Worm (Caenorhabditis elegans): ENCODE results near the gene Y62E10A.3.

Gene Y62E10A.3

ce11 chrIV:13322429-13322828 is 37.6 kb downstream of the Y62E10A.3 start (continued):
- TF ChIP-seq jun-1 (tag; optimal IDR thresholded peaks at IDR 0.05) = peak; percentile 55
- TF ChIP-seq elt-3 (tag; optimal IDR thresholded peaks at IDR 0.05) = peak in 4 of 6 experiments; percentile 49 to 84 (median 70)
- TF ChIP-seq mef-2 (tag; optimal IDR thresholded peaks at IDR 0.05) = no peak
- peak; percentile 35 to 48 (median 37) for TF ChIP-seq dpl-1 (GFP tag; optimal IDR thresholded peaks at IDR 0.05)

DNA sequence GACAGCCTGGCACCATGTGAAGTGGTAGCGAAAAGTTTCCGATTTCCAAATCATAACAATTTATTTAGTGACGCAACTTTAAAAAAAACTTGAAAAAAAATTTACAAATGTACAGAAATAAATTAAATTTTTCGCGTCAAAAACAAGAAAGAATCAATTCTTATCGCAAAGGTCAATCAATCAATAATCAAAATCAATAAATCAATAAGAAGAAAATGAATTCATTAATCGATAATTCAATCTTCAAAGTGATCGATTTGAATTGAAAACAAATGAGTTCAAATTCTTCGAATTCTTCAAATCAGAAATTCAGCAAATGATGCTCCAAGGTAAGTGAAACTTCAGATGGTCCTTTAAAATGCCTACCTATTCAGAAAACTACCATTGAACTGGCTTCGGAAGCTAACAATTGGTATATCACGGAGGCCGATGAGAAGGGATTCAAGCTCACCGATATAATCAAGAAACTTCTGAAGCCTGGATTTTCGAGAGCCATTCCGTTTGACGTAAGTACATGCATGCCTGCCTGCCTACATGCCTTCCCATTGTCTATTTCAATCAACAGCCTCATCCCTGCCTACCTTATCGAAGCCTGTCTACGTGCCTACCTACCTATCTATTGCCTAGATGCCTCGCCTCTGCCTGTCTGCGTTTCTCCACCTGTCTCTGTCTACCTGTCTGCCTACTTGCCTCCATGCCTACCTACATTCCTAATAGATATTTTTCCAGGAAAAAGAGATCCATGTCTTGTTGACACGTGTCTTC is 40.0 kb downstream of the Y62E10A.3 start:
- TF ChIP-seq nhr-11 (tag; optimal IDR thresholded peaks at IDR 0.05) (no peak), hlh-17 (GFP tag; optimal IDR thresholded peaks at IDR 0.05; ENCODE audit: borderline replicate concordance) (no peak), ceh-63 (GFP tag; optimal IDR thresholded peaks at IDR 0.05) (no peak), skn-1 (tag; optimal IDR thresholded peaks at IDR 0.05) (no peak), grh-1 (GFP tag; IDR thresholded peaks at IDR 0.05) (no peak)

- TF ChIP-seq mab-9 (GFP tag; IDR thresholded peaks at IDR 0.05) (no peak), zip-4 (GFP tag; optimal IDR thresholded peaks at IDR 0.05) (no peak), ceh-8 (GFP tag; optimal IDR thresholded peaks at IDR 0.05) (no peak), ceh-63 (GFP tag; optimal IDR thresholded peaks at IDR 0.05) (no peak), fos-1 (tag; optimal IDR thresholded peaks at IDR 0.05) (peak; percentile 20), efl-1 (optimal IDR thresholded peaks at IDR 0.05) (no peak), efl-1 (GFP tag; optimal IDR thresholded peaks at IDR 0.05 in 1 of 2) (peak in 1 of 2 experiments; percentile 87), lin-35 (GFP tag; optimal IDR thresholded peaks at IDR 0.05) (peak in 1 of 2 experiments; percentile 54), tbx-2 (tag; optimal IDR thresholded peaks at IDR 0.05) (peak; percentile 3), mdl-1 (tag; optimal IDR thresholded peaks at IDR 0.05) (peak in 1 of 2 experiments; percentile 12), jun-1 (tag; optimal IDR thresholded peaks at IDR 0.05) (peak; percentile 31), tlp-1 (tag; optimal IDR thresholded peaks at IDR 0.05) (no peak), irx-1 (tag; optimal IDR thresholded peaks at IDR 0.05) (no peak), nhr-11 (tag; optimal IDR thresholded peaks at IDR 0.05) (no peak), elt-2 (tag; optimal IDR thresholded peaks at IDR 0.05) (peak; percentile 94), ces-1 (GFP tag; optimal IDR thresholded peaks at IDR 0.05) (no peak), blmp-1 (tag; optimal IDR thresholded peaks at IDR 0.05) (peak; percentile 36), unc-62 (GFP tag; optimal IDR thresholded peaks at IDR 0.05) (no peak), snpc-4 (tag; optimal IDR thresholded peaks at IDR 0.05) (no peak), pqm-1 (tag; optimal IDR thresholded peaks at IDR 0.05) (no peak), ama-1 (optimal IDR thresholded peaks at IDR 0.05) (no peak), nhr-84 (tag; optimal IDR thresholded peaks at IDR 0.05) (no peak), fkh-8 (tag; optimal IDR thresholded peaks at IDR 0.05) (no peak), elt-3 (tag; optimal IDR thresholded peaks at IDR 0.05) (peak; percentile 25 to 82 (median 39)), nhr-76 (tag; optimal IDR thresholded peaks at IDR 0.05) (no peak), F16B12.6 (tag; optimal IDR thresholded peaks at IDR 0.05) (no peak), aly-2 (tag; optimal IDR thresholded peaks at IDR 0.05) (no peak), Y116A8C.19 (tag; optimal IDR thresholded peaks at IDR 0.05; ENCODE audit: borderline replicate concordance) (no peak), grh-1 (GFP tag; IDR thresholded peaks at IDR 0.05) (0 out of 2 replicates have a peak, but pooled peaks have one; percentile 26), ets-5 (GFP tag; IDR thresholded peaks at IDR 0.05) (no peak), hpl-2 (GFP tag; optimal IDR thresholded peaks at IDR 0.05) (no peak), skn-1 (tag; optimal IDR thresholded peaks at IDR 0.05) (no peak), rnt-1 (tag; optimal IDR thresholded peaks at IDR 0.05) (no peak), nhr-90 (tag; optimal IDR thresholded peaks at IDR 0.05; ENCODE audit: poor library complexity) (peak; percentile 58), nhr-71 (tag; optimal IDR thresholded peaks at IDR 0.05) (peak; percentile 67), nhr-19 (GFP tag; conservative IDR thresholded peaks at IDR 0.05) (peak; percentile 74), lir-3 (tag; optimal IDR thresholded peaks at IDR 0.05; ENCODE audit: poor library complexity) (no peak), swsn-7 (tag; optimal IDR thresholded peaks at IDR 0.05) (no peak), lin-14 (GFP tag; optimal IDR thresholded peaks at IDR 0.05) (peak; percentile 34), nhr-20 (tag; optimal IDR thresholded peaks at IDR 0.05) (peak; percentile 83), dpl-1 (GFP tag; optimal IDR thresholded peaks at IDR 0.05) (no peak), egl-13 (tag; optimal IDR thresholded peaks at IDR 0.05) (no peak), sup-37 (GFP tag; optimal IDR thresholded peaks at IDR 0.05) (no peak), nhr-47 (tag; optimal IDR thresholded peaks at IDR 0.05) (no peak)
Measured at ce11 chrIV:13318773-13319172, 41.3 kb downstream of the Y62E10A.3 start.
